Fruit fly (Drosophila melanogaster): ENCODE measurements around the gene CG31115.

The CG31115 gene

dm6 chr3R:25049742-25050517 is 13.2 kb downstream of the CG31115 start (continued):
- no peak for TF ChIP-seq C15 (GFP tag; IDR thresholded peaks at IDR 0.05)
- no peak for TF ChIP-seq Hr39 (optimal IDR thresholded peaks at IDR 0.05)
- peak; percentile 49 for TF ChIP-seq CG13296 (GFP tag; optimal IDR thresholded peaks at IDR 0.05)
- TF ChIP-seq pros (GFP tag; optimal IDR thresholded peaks at IDR 0.05), result peak; percentile 50
- TF ChIP-seq CG10321 (GFP tag; IDR thresholded peaks at IDR 0.05), result no peak
- TF ChIP-seq CG12071 (GFP tag; optimal IDR thresholded peaks at IDR 0.05), result peak; percentile 61
- TF ChIP-seq Nf-YC (tag; optimal IDR thresholded peaks at IDR 0.05), result peak; percentile 85
- peak in 1 of 3 experiments; percentile 62 for TF ChIP-seq Stat92E (GFP tag; optimal IDR thresholded peaks at IDR 0.05)
- TF ChIP-seq CG15696 (tag; optimal IDR thresholded peaks at IDR 0.05), result no peak
- no peak for TF ChIP-seq CG13775 (GFP tag; optimal IDR thresholded peaks at IDR 0.05)
- peak; percentile 67 for TF ChIP-seq CG8924 (tag; optimal IDR thresholded peaks at IDR 0.05)
- no peak for TF ChIP-seq CG14441 (GFP tag; IDR thresholded peaks at IDR 0.05)
- TF ChIP-seq CG14050 (GFP tag; IDR thresholded peaks at IDR 0.05), result no peak
- no peak for TF ChIP-seq CG14014 (GFP tag; IDR thresholded peaks at IDR 0.05)

- TF ChIP-seq NfI (GFP tag; optimal IDR thresholded peaks at IDR 0.05), result no peak
- TF ChIP-seq CG12942 (GFP tag; optimal IDR thresholded peaks at IDR 0.05), result no peak
- TF ChIP-seq CG10431 (GFP tag; optimal IDR thresholded peaks at IDR 0.05), result peak; percentile 10
- TF ChIP-seq ab (GFP tag; optimal IDR thresholded peaks at IDR 0.05), result peak; percentile 4
- TF ChIP-seq onecut (GFP tag; IDR thresholded peaks at IDR 0.05), result peak; percentile 96
- TF ChIP-seq eve (GFP tag; optimal IDR thresholded peaks at IDR 0.05), result peak in 1 of 2 experiments; percentile 87
- TF ChIP-seq bigmax (GFP tag; optimal IDR thresholded peaks at IDR 0.05), result peak; percentile 39
- TF ChIP-seq Ets65A (GFP tag), result peak; percentile 55
Observed at dm6 chr3R:25050649-25051048, 13.9 kb downstream of the CG31115 start.

dm6 chr3R:25051441-25052097 is 14.8 kb downstream of the CG31115 start:
- TF ChIP-seq seq (GFP tag; IDR thresholded peaks at IDR 0.05) (no peak), peb (GFP tag; IDR thresholded peaks at IDR 0.05) (no peak), Hr3 (GFP tag; optimal IDR thresholded peaks at IDR 0.05) (no peak), lab (GFP tag; optimal IDR thresholded peaks at IDR 0.05) (peak; percentile 39), CG18619 (GFP tag; optimal IDR thresholded peaks at IDR 0.05) (no peak), Hmr (GFP tag; optimal IDR thresholded peaks at IDR 0.05) (peak; percentile 43), eve (GFP tag; optimal IDR thresholded peaks at IDR 0.05) (peak in 1 of 2 experiments; percentile 62), row (GFP tag; IDR thresholded peaks at IDR 0.05) (peak; percentile 52), CG7372 (GFP tag; IDR thresholded peaks at IDR 0.05) (no peak), Lpt (GFP tag; optimal IDR thresholded peaks at IDR 0.05) (no peak), tin (GFP tag; optimal IDR thresholded peaks at IDR 0.05) (no peak), CG6272 (GFP tag; IDR thresholded peaks at IDR 0.05) (no peak), pho (GFP tag; optimal IDR thresholded peaks at IDR 0.05) (peak; percentile 21), CG6683 (GFP tag; optimal IDR thresholded peaks at IDR 0.05) (no peak), CG14441 (GFP tag; IDR thresholded peaks at IDR 0.05) (peak; percentile 44; the same call in 1 of the 2 replicates), kah (GFP tag; optimal IDR thresholded peaks at IDR 0.05) (no peak), sug (tag; optimal IDR thresholded peaks at IDR 0.05) (peak; percentile 3), HLHmδ (GFP tag; optimal IDR thresholded peaks at IDR 0.05) (no peak), CG18476 (GFP tag; optimal IDR thresholded peaks at IDR 0.05) (no peak), maf-S (GFP tag; optimal IDR thresholded peaks at IDR 0.05) (no peak), CG17385 (GFP tag; optimal IDR thresholded peaks at IDR 0.05) (no peak), Nf-YB (GFP tag; optimal IDR thresholded peaks at IDR 0.05) (no peak), hth (optimal IDR thresholded peaks at IDR 0.05) (no peak), jigr1 (GFP tag; IDR thresholded peaks at IDR 0.05) (no peak), mirr (GFP tag; optimal IDR thresholded peaks at IDR 0.05) (peak; percentile 62), CG12155 (GFP tag; optimal IDR thresholded peaks at IDR 0.05) (no peak), HLH3B (GFP tag; IDR thresholded peaks at IDR 0.05) (no peak), zen (tag; optimal IDR thresholded peaks at IDR 0.05) (no peak)
